Fruit fly (Drosophila melanogaster) whole organism, adult: ENCODE measurements around the gene CG32816.

Source experiments
- CG11617 ChIP-seq: fragments of 200-800 bp; sonication (Bioruptor generic); optimal IDR thresholded peaks from 2 replicates; lab custom pipeline; 2017; ENCODE audit warnings: mild to moderate bottlenecking, missing biosample characterization, missing genetic modification reagents, missing genetic modification characterization
- CG12768 ChIP-seq: fragments of 200-800 bp; sonication (Bioruptor generic); optimal IDR thresholded peaks from 2 replicates; lab custom pipeline; 2017; ENCODE audit warnings: missing biosample characterization, missing genetic modification characterization, mild to moderate bottlenecking, moderate library complexity, missing genetic modification reagents
- CG14711 ChIP-seq: fragments of 200-800 bp; sonication (Bioruptor generic); optimal IDR thresholded peaks from 2 replicates; lab custom pipeline; 2018; ENCODE audit warnings: missing biosample characterization, mild to moderate bottlenecking, missing genetic modification characterization, moderate library complexity
- CG1620 ChIP-seq: fragments of 200-800 bp; sonication (Bioruptor generic); optimal IDR thresholded peaks from 2 replicates; lab custom pipeline; 2016; ENCODE audit warnings: missing biosample characterization, missing genetic modification characterization
- CG33017 ChIP-seq: fragments of 200-800 bp; sonication (Bioruptor generic); optimal IDR thresholded peaks from 2 replicates; lab custom pipeline; 2018; ENCODE audit warnings: missing biosample characterization, mild to moderate bottlenecking, missing genetic modification characterization, moderate library complexity
- CG5204 ChIP-seq: fragments of 200-800 bp; sonication (Bioruptor generic); optimal IDR thresholded peaks from 2 replicates; lab custom pipeline; 2016; ENCODE audit warnings: missing biosample characterization, missing genetic modification characterization
- CG7045 ChIP-seq: fragments of 200-800 bp; sonication (Bioruptor generic); optimal IDR thresholded peaks from 2 replicates; lab custom pipeline; 2017; ENCODE audit warnings: missing biosample characterization, mild to moderate bottlenecking, missing genetic modification characterization
- CG7101 ChIP-seq: fragments of 200-800 bp; sonication (Bioruptor generic); optimal IDR thresholded peaks from 2 replicates; lab custom pipeline; 2018; ENCODE audit warnings: missing biosample characterization, mild to moderate bottlenecking, missing genetic modification characterization, moderate library complexity
- Clk ChIP-seq: fragments of 200-800 bp; sonication (Bioruptor generic); optimal IDR thresholded peaks from 2 replicates; lab custom pipeline; 2017; ENCODE audit warnings: missing biosample characterization, missing genetic modification characterization
- Crg-1 ChIP-seq: fragments of 200-800 bp; sonication (Bioruptor generic); optimal IDR thresholded peaks from 2 replicates; lab custom pipeline; 2016; ENCODE audit warnings: missing biosample characterization, missing genetic modification characterization
- Hr96 ChIP-seq: fragments of 200-800 bp; sonication (Bioruptor generic); optimal IDR thresholded peaks from 2 replicates; lab custom pipeline; 2016; ENCODE audit warnings: missing biosample characterization, missing genetic modification characterization
- Mnt ChIP-seq: fragments of 200-800 bp; sonication (Bioruptor generic); optimal IDR thresholded peaks from 2 replicates; lab custom pipeline; 2016; ENCODE audit warnings: missing biosample characterization, mild to moderate bottlenecking, missing genetic modification characterization
- bab1 ChIP-seq: fragments of 200-800 bp; sonication (Bioruptor generic); optimal IDR thresholded peaks from 3 replicates; lab custom pipeline; 2019; ENCODE audit warnings: missing biosample characterization, mild to moderate bottlenecking, missing genetic modification characterization, moderate library complexity
- cic ChIP-seq: fragments of 200-800 bp; sonication (Bioruptor generic); optimal IDR thresholded peaks from 2 replicates; lab custom pipeline; 2017; ENCODE audit warnings: missing biosample characterization, mild to moderate bottlenecking, missing genetic modification characterization, moderate library complexity
- cnc ChIP-seq, 2 experiments: fragments of >200 bp; optimal IDR thresholded peaks; 2 replicates each; lab custom pipeline; 2017
- kay ChIP-seq: fragments of 200-800 bp; sonication (Bioruptor generic); peaks from one replicate; lab custom pipeline; 2016; ENCODE audit warnings: missing biosample characterization, missing genetic modification characterization, borderline replicate concordance
- ovo ChIP-seq: fragments of 200-800 bp; sonication (Bioruptor generic); optimal IDR thresholded peaks from 2 replicates; lab custom pipeline; 2016; ENCODE audit warnings: missing biosample characterization, missing genetic modification characterization
- pad ChIP-seq: fragments of 200-800 bp; sonication (Bioruptor generic); optimal IDR thresholded peaks from 3 replicates; lab custom pipeline; 2017; ENCODE audit warnings: missing biosample characterization, missing genetic modification characterization, mild to moderate bottlenecking, moderate library complexity, missing genetic modification reagents
- tj ChIP-seq: fragments of 200-800 bp; sonication (Bioruptor generic); optimal IDR thresholded peaks from 3 replicates; lab custom pipeline; 2017; ENCODE audit warnings: missing biosample characterization, mild to moderate bottlenecking, missing genetic modification characterization, moderate library complexity
- toe ChIP-seq: fragments of 200-800 bp; sonication (Bioruptor generic); optimal IDR thresholded peaks from 2 replicates; lab custom pipeline; 2016; ENCODE audit warnings: missing biosample characterization, missing genetic modification characterization

The CG32816 gene

DNA sequence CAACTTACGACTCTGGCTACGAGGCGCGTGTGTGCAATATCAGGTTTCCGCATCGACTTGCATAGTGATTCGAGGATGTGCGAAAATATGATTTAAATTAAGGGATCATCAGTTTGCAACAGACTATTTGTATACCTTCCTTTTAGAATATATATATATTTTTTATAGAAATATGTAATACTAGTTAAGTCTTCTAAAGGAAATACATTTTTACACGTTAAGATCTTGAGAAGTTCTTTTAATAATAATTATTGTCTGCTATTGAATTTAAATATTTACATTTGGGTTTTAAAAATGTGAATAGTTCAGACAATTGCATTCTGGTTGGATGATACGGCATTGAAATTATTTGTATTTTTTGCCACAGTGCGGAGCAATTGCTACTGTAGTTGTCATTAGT lies 103.7 kb downstream of the CG32816 start:
- TF ChIP-seq tj (GFP tag; lab: Kevin White, UChicago) (no peak), CG33017 (no peak), cnc (optimal IDR thresholded peaks at IDR 0.05; lab: Kevin White, UChicago) (no peak), CG14711 (tag; lab: Kevin White, UChicago) (no peak)

DNA sequence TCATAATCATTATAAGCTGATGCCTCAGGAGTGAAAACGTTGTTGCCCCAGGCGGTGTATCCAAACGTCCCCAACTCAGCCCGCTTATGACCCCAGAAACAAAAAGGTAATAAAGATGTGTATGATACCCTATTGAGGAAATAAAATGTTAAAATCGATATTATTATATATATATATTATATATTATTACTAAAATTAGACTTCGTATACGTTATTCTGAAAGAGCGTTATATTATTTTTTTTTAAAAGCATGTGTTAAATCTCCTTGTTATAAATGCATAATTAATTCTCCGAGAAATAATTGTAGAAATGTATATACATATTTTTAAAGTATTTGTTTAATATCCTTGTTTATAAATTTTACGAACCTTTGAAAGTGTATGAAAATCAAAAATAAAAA lies 106.5 kb downstream of the CG32816 start:
- TF ChIP-seq CG14711 (tag; lab: Kevin White, UChicago) (no peak), Crg-1 (no peak), bab1 (GFP tag; lab: Kevin White, UChicago) (no peak), Mnt (GFP tag; lab: Kevin White, UChicago) (no peak)

DNA sequence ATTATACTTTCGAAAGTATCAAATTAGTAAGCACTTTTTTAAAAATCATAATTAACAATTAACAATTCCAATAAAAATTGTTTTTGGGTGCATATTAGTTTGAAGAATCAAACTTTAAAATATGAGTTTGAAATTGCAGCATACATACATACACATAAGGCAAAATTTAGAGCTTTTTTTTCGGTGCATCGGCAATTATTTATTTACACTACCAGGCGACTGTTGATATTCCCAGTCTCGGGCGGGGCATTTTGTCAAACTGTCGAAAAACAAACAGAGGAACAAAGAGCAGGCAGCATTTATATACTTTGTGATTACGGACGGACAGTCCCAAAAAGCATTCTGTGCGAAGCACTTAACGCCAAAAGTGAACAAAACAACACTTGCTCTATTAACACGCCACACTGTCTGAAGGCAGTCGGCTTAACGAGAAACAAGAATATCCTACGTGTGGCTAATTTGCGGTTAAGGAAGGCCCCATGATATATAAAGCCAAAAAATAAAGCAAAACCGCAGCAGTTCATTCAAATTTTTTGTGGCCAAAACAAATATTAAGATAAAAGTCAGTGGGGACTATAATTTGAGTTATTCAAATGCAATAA lies 108.4 kb downstream of the CG32816 start:
- TF ChIP-seq Crg-1, result no peak
- no peak for TF ChIP-seq tj (GFP tag; lab: Kevin White, UChicago)
- no peak for TF ChIP-seq CG14711 (tag; lab: Kevin White, UChicago)
- no peak for TF ChIP-seq Clk
- TF ChIP-seq CG11617 (GFP tag; lab: Kevin White, UChicago), result no peak
- TF ChIP-seq bab1 (GFP tag; lab: Kevin White, UChicago), result no peak
- no peak for TF ChIP-seq CG5204 (GFP tag; lab: Kevin White, UChicago)
- no peak for TF ChIP-seq CG7101 (tag; lab: Kevin White, UChicago)
- TF ChIP-seq ovo (GFP tag; lab: Kevin White, UChicago), result no peak
- no peak for TF ChIP-seq Hr96 (GFP tag; lab: Kevin White, UChicago)
- TF ChIP-seq pad (GFP tag; lab: Kevin White, UChicago), result no peak
- TF ChIP-seq cic (GFP tag; lab: Kevin White, UChicago), result no peak
- no peak for TF ChIP-seq CG1620 (GFP tag; lab: Kevin White, UChicago)

DNA sequence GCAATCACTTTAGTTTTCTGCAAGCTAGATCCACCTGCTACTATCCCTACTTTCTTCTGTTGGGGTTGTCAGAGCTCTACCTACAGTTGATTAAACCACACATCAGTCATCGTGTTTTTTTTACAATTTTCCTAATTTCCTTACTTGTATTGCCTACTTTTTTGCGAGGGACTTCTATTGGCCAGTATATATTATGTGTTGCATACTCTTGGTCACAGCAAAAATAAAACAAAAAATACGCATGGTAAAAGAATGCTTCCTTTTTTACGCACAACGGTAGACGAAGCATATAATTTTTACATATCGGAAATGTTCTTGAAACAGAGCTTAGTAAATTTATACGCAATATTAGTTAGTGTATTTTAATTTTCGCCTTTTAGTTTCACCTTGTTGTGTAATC lies 109.1 kb downstream of the CG32816 start:
- TF ChIP-seq bab1 (GFP tag; lab: Kevin White, UChicago) (peak; percentile 47), ovo (GFP tag; lab: Kevin White, UChicago) (no peak), CG11617 (GFP tag; lab: Kevin White, UChicago) (no peak), Hr96 (GFP tag; lab: Kevin White, UChicago) (no peak), cnc (optimal IDR thresholded peaks at IDR 0.05; lab: Kevin White, UChicago) (no peak), cic (GFP tag; lab: Kevin White, UChicago) (no peak), toe (GFP tag; lab: Kevin White, UChicago) (no peak), CG7101 (tag; lab: Kevin White, UChicago) (no peak)

DNA sequence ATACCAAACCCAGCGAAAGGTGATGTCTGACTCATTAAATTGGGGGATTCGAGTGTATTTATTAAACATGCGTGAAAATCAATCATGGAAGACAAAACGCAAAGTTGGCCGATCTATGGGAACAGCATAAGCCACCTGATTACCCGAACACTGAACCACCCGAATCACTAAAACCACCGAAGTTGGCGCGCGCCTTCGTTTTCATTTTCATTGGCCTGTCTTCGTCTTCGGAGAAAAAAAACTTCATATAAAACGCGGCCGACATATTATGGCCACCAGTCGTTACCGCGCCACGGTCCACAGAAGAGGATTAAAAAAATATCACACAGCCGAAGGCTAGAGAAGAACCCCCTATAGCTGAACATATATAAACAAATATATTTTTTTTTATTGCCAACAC lies 114.3 kb downstream of the CG32816 start, which contains the start of gene y:
TSS of gene y (plus strand) at position 278 of the 400 bp plus-strand sequence.
- no peak for TF ChIP-seq CG33017
- no peak for TF ChIP-seq CG12768 (GFP tag; lab: Kevin White, UChicago)
- no peak for TF ChIP-seq CG5204 (GFP tag; lab: Kevin White, UChicago)
- no peak for TF ChIP-seq CG1620 (GFP tag; lab: Kevin White, UChicago)
- TF ChIP-seq pad (GFP tag; lab: Kevin White, UChicago), result no peak
- TF ChIP-seq Clk, result no peak
- TF ChIP-seq CG7101 (tag; lab: Kevin White, UChicago), result no peak
- no peak for TF ChIP-seq toe (GFP tag; lab: Kevin White, UChicago)
- TF ChIP-seq CG11617 (GFP tag; lab: Kevin White, UChicago), result no peak
- TF ChIP-seq kay (GFP tag; lab: Kevin White, UChicago), result no peak
- TF ChIP-seq cnc (optimal IDR thresholded peaks at IDR 0.05; lab: Kevin White, UChicago), result no peak
- no peak for TF ChIP-seq ovo (GFP tag; lab: Kevin White, UChicago)

DNA sequence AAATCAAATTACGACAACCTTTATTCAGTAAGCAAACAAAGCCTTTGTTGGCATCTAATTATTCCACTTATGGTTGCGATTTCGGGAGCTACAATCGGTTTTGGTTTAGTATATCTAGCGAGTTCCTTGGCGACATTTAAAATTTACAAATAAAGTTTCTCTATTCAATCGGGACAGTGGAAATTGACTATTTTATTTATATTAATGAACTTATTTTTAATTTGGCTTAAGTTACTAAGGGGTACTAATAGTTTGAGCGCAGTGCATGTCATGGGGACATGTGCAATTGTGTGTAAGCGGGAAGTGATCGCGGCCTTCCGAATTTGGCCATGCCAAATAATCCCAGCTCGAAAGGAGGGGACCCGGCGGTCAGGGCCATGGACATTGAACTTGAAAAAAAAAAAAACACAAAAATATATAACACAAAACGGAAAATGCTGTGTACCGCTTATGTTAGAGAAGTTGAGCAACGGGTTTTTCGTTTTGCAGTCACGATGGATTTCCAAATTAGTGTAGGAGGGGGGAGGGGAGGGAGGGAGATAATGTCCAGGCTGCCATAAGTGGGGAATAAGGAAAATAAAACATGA lies 116.5 kb downstream of the CG32816 start:
- TF ChIP-seq Crg-1, result no peak
- TF ChIP-seq kay (GFP tag; lab: Kevin White, UChicago), result no peak
- TF ChIP-seq toe (GFP tag; lab: Kevin White, UChicago), result no peak
- no peak for TF ChIP-seq CG14711 (tag; lab: Kevin White, UChicago)
- TF ChIP-seq CG11617 (GFP tag; lab: Kevin White, UChicago), result no peak
- TF ChIP-seq Clk, result no peak
- no peak for TF ChIP-seq bab1 (GFP tag; lab: Kevin White, UChicago)
- no peak for TF ChIP-seq pad (GFP tag; lab: Kevin White, UChicago)
- TF ChIP-seq cic (GFP tag; lab: Kevin White, UChicago), result no peak
- TF ChIP-seq cnc (optimal IDR thresholded peaks at IDR 0.05; lab: Kevin White, UChicago), result no peak
- TF ChIP-seq CG5204 (GFP tag; lab: Kevin White, UChicago), result no peak
- no peak for TF ChIP-seq tj (GFP tag; lab: Kevin White, UChicago)

DNA sequence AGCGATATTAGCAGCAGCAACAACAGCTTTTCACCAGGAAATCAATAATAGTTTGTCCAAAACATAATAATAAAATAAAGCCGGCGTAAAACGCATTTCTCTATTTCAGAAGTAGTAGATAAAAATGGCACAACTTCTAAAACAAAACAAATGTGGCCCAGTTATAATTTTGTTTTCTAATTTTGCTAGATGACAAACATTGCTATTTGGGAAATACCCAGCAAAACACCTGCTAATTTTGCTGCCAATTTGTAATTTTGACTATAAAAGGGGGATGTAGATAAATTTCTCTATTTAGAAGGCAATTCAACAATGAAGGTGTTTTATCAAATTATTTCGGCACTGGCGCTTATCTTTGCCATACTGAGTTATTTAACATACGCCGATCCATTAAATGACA lies 117.8 kb downstream of the CG32816 start, which contains the start of gene CG43182:
TSS of gene CG43182 (plus strand) at position 301 of the 400 bp plus-strand sequence.
- TF ChIP-seq ovo (GFP tag; lab: Kevin White, UChicago) (no peak), CG7045 (GFP tag; lab: Kevin White, UChicago) (no peak), CG7101 (tag; lab: Kevin White, UChicago) (no peak), pad (GFP tag; lab: Kevin White, UChicago) (no peak), tj (GFP tag; lab: Kevin White, UChicago) (no peak), Hr96 (GFP tag; lab: Kevin White, UChicago) (no peak)
